Fruit fly (Drosophila melanogaster) whole organism, embryonic: Measurements from ENCODE around the gene CG11396.

Source experiments
- B-H2 ChIP-seq: fragments of 200-800 bp; sonication (Bioruptor generic); optimal IDR thresholded peaks from 2 replicates; lab custom pipeline; 2018; ENCODE audit warnings: missing biosample characterization, mild to moderate bottlenecking, missing genetic modification characterization
- CG10267 ChIP-seq: fragments of 200-800 bp; sonication (Bioruptor generic); optimal IDR thresholded peaks from 2 replicates; lab custom pipeline; 2018; ENCODE audit warnings: missing biosample characterization, mild to moderate bottlenecking, missing genetic modification characterization, moderate library complexity
- CG10321 ChIP-seq: fragments of 200-800 bp; sonication (Bioruptor generic); IDR thresholded peaks from 2 replicates; pipeline ENCODE4 v1.3.6; 2022; ENCODE audit warnings: missing biosample characterization, missing genetic modification characterization
- CG10979 ChIP-seq: fragments of 200-800 bp; sonication (Bioruptor generic); optimal IDR thresholded peaks from 2 replicates; lab custom pipeline; 2018; ENCODE audit warnings: missing biosample characterization, mild to moderate bottlenecking, missing genetic modification characterization, moderate library complexity
- CG12236 ChIP-seq: fragments of 200-800 bp; sonication (Bioruptor generic); optimal IDR thresholded peaks from 2 replicates; lab custom pipeline; 2016; ENCODE audit warnings: missing biosample characterization, missing genetic modification characterization
- CG13123 ChIP-seq: fragments of 200-800 bp; sonication (Bioruptor generic); optimal IDR thresholded peaks from 2 replicates; lab custom pipeline; 2016; ENCODE audit warnings: missing biosample characterization, missing genetic modification characterization
- CG13296 ChIP-seq: fragments of 200-800 bp; sonication (Bioruptor generic); optimal IDR thresholded peaks from 3 replicates; lab custom pipeline; 2018; ENCODE audit warnings: missing biosample characterization, mild to moderate bottlenecking, missing genetic modification characterization
- CG13624 ChIP-seq: fragments of 200-800 bp; sonication (Bioruptor generic); optimal IDR thresholded peaks from 2 replicates; lab custom pipeline; 2016; ENCODE audit warnings: missing biosample characterization, missing genetic modification characterization
- CG14014 ChIP-seq: fragments of 200-800 bp; sonication (Bioruptor generic); IDR thresholded peaks from 2 replicates; pipeline ENCODE4 v1.3.6; 2022; ENCODE audit warnings: missing biosample characterization, missing genetic modification characterization
- CG14965 ChIP-seq: fragments of 200-800 bp; sonication (Bioruptor generic); optimal IDR thresholded peaks from 2 replicates; lab custom pipeline; 2016; ENCODE audit warnings: missing biosample characterization, missing genetic modification characterization, borderline replicate concordance
- CG15696 ChIP-seq: fragments of 200-800 bp; sonication (Bioruptor generic); optimal IDR thresholded peaks from 2 replicates; lab custom pipeline; 2019; ENCODE audit warnings: missing biosample characterization, mild to moderate bottlenecking, missing genetic modification characterization, moderate library complexity
- CG17359 ChIP-seq: fragments of 200-800 bp; sonication (Bioruptor generic); optimal IDR thresholded peaks from 3 replicates; lab custom pipeline; 2018; ENCODE audit warnings: missing biosample characterization, mild to moderate bottlenecking, missing genetic modification characterization, moderate library complexity
- CG18262 ChIP-seq: fragments of 200-800 bp; optimal IDR thresholded peaks from 3 replicates; lab custom pipeline; 2019; ENCODE audit warnings: missing biosample characterization, mild to moderate bottlenecking, missing genetic modification characterization, moderate library complexity
- CG18476 ChIP-seq: fragments of 200-800 bp; sonication (Bioruptor generic); optimal IDR thresholded peaks from 2 replicates; lab custom pipeline; 2016; ENCODE audit warnings: missing biosample characterization, mild to moderate bottlenecking, missing genetic modification characterization
- CG31388 ChIP-seq: fragments of 200-800 bp; sonication (Bioruptor generic); optimal IDR thresholded peaks from 2 replicates; lab custom pipeline; 2016; ENCODE audit warnings: missing biosample characterization, missing genetic modification characterization
- CG32532 ChIP-seq: fragments of 200-800 bp; sonication (Bioruptor generic); IDR thresholded peaks from 2 replicates; pipeline ENCODE4 v1.3.6; 2022; ENCODE audit warnings: missing biosample characterization, missing genetic modification characterization
- CG3281 ChIP-seq: fragments of 200-800 bp; sonication (Bioruptor generic); optimal IDR thresholded peaks from 3 replicates; lab custom pipeline; 2017; ENCODE audit warnings: missing biosample characterization, mild to moderate bottlenecking, missing genetic modification characterization
- CG34224 ChIP-seq: fragments of 200-800 bp; sonication (Bioruptor generic); IDR thresholded peaks from 3 replicates; pipeline ENCODE4 v1.3.6; 2022; ENCODE audit warnings: missing biosample characterization, missing genetic modification characterization; ENCODE audit not compliant: partially characterized antibody
- CG3838 ChIP-seq: fragments of 200-800 bp; sonication (Bioruptor generic); optimal IDR thresholded peaks from 3 replicates; lab custom pipeline; 2016; ENCODE audit warnings: missing biosample characterization, missing genetic modification characterization
- CG4707 ChIP-seq: fragments of 200-800 bp; sonication (Bioruptor generic); optimal IDR thresholded peaks from 2 replicates; lab custom pipeline; 2018; ENCODE audit warnings: missing biosample characterization, mild to moderate bottlenecking, missing genetic modification characterization, moderate library complexity
- CG7372 ChIP-seq: fragments of 200-800 bp; sonication (Bioruptor generic); IDR thresholded peaks from 2 replicates; pipeline ENCODE4 v1.3.6; 2022; ENCODE audit warnings: missing biosample characterization, missing genetic modification characterization
- CG8290 ChIP-seq, 3 experiments: fragments of 200-800 bp; sonication (Bioruptor generic); optimal IDR thresholded peaks; 2 replicates each; lab custom pipeline; 2016 to 2019; ENCODE audit warnings: missing biosample characterization in 3 of 3, missing genetic modification characterization in 3 of 3, mild to moderate bottlenecking in 2 of 3, moderate library complexity in 1 of 3
- CG8388 ChIP-seq: fragments of 200-800 bp; sonication (Bioruptor generic); optimal IDR thresholded peaks from 2 replicates; lab custom pipeline; 2019; ENCODE audit warnings: missing biosample characterization, mild to moderate bottlenecking, missing genetic modification characterization, moderate library complexity
- ERR ChIP-seq: fragments of 200-800 bp; sonication (Bioruptor generic); optimal IDR thresholded peaks from 2 replicates; lab custom pipeline; 2016; ENCODE audit warnings: missing biosample characterization, missing genetic modification characterization
- Ets65A ChIP-seq: fragments of 200-800 bp; sonication (Bioruptor generic); peaks from one replicate; lab custom pipeline; 2016; ENCODE audit warnings: missing biosample characterization, missing genetic modification characterization
- HHEX ChIP-seq: fragments of 200-800 bp; sonication (Bioruptor generic); optimal IDR thresholded peaks from 3 replicates; lab custom pipeline; 2017; ENCODE audit warnings: missing biosample characterization, mild to moderate bottlenecking, missing genetic modification characterization, missing genetic modification reagents
- Hsf ChIP-seq: fragments of 200-800 bp; sonication (Bioruptor generic); optimal IDR thresholded peaks from 3 replicates; lab custom pipeline; 2016; ENCODE audit warnings: missing biosample characterization, missing genetic modification characterization
- Jarid2 ChIP-seq: fragments of 200-800 bp; sonication (Bioruptor generic); optimal IDR thresholded peaks from 3 replicates; lab custom pipeline; 2017; ENCODE audit warnings: mild to moderate bottlenecking, missing biosample characterization, missing genetic modification reagents, missing genetic modification characterization
- Neu2 ChIP-seq: fragments of 200-800 bp; sonication (Bioruptor generic); optimal IDR thresholded peaks from 3 replicates; lab custom pipeline; 2016; ENCODE audit warnings: missing biosample characterization, missing genetic modification characterization, borderline replicate concordance
- NfI ChIP-seq: fragments of 200-800 bp; sonication (Bioruptor generic); optimal IDR thresholded peaks from 3 replicates; lab custom pipeline; 2018; ENCODE audit warnings: missing biosample characterization, mild to moderate bottlenecking, missing genetic modification characterization, moderate library complexity
- chm ChIP-seq: fragments of 200-800 bp; sonication (Bioruptor generic); IDR thresholded peaks from 2 replicates; pipeline ENCODE4 v1.3.6; 2022; ENCODE audit warnings: missing biosample characterization, missing genetic modification characterization
- dan ChIP-seq: fragments of 200-800 bp; sonication (Bioruptor generic); IDR thresholded peaks from 2 replicates; pipeline ENCODE4 v1.3.6; 2022; ENCODE audit warnings: missing biosample characterization, missing genetic modification characterization
- en ChIP-seq: fragments of 200-800 bp; sonication (Bioruptor generic); optimal IDR thresholded peaks from 2 replicates; lab custom pipeline; 2016; ENCODE audit warnings: missing biosample characterization, missing genetic modification characterization
- gsb ChIP-seq: fragments of 200-800 bp; sonication (Bioruptor generic); IDR thresholded peaks from 2 replicates; pipeline ENCODE4 v1.3.6; 2022; ENCODE audit warnings: missing biosample characterization, missing genetic modification characterization
- h ChIP-seq: fragments of >200 bp; optimal IDR thresholded peaks from 2 replicates; lab custom pipeline; 2017
- ham ChIP-seq: fragments of 200-800 bp; sonication (Bioruptor generic); IDR thresholded peaks from 2 replicates; pipeline ENCODE4 v1.3.6; 2022; ENCODE audit warnings: missing biosample characterization, missing genetic modification characterization
- peb ChIP-seq: fragments of 200-800 bp; sonication (Bioruptor generic); IDR thresholded peaks from 2 replicates; pipeline ENCODE4 v1.3.6; 2022; ENCODE audit warnings: missing biosample characterization, missing genetic modification characterization
- ranshi ChIP-seq: fragments of 200-800 bp; sonication (Bioruptor generic); IDR thresholded peaks from 2 replicates; pipeline ENCODE4 v1.3.6; 2022; ENCODE audit warnings: missing biosample characterization, missing genetic modification characterization
- salm ChIP-seq: fragments of 200-800 bp; sonication (Bioruptor generic); optimal IDR thresholded peaks from 2 replicates; lab custom pipeline; 2018; ENCODE audit warnings: missing biosample characterization, mild to moderate bottlenecking, missing genetic modification characterization
- slbo ChIP-seq: fragments of 200-800 bp; sonication (Bioruptor generic); IDR thresholded peaks from 2 replicates; pipeline ENCODE4 v1.3.6; 2022; ENCODE audit warnings: missing biosample characterization, missing genetic modification characterization
- sob ChIP-seq: fragments of 200-800 bp; sonication (Bioruptor generic); IDR thresholded peaks from 2 replicates; pipeline ENCODE4 v1.3.6; 2022; ENCODE audit warnings: missing biosample characterization, missing genetic modification characterization
- stwl ChIP-seq: fragments of 200-800 bp; sonication (Bioruptor generic); optimal IDR thresholded peaks from 3 replicates; lab custom pipeline; 2018; ENCODE audit warnings: missing biosample characterization, mild to moderate bottlenecking, missing genetic modification characterization, moderate library complexity
- tio ChIP-seq: fragments of 200-800 bp; sonication (Bioruptor generic); optimal IDR thresholded peaks from 2 replicates; lab custom pipeline; 2017; ENCODE audit warnings: missing biosample characterization, missing genetic modification characterization, inconsistent platforms
- trh ChIP-seq: fragments of 200-800 bp; sonication (Bioruptor generic); optimal IDR thresholded peaks from 2 replicates; lab custom pipeline; 2016; ENCODE audit warnings: missing biosample characterization, missing genetic modification characterization
- unc-4 ChIP-seq: fragments of 200-800 bp; sonication (Bioruptor generic); IDR thresholded peaks from 2 replicates; pipeline ENCODE4 v1.3.6; 2022; ENCODE audit warnings: missing biosample characterization, missing genetic modification characterization; ENCODE audit not compliant: partially characterized antibody
- zen2 ChIP-seq: fragments of 200-800 bp; sonication (Bioruptor generic); IDR thresholded peaks from 3 replicates; pipeline ENCODE4 v1.3.6; 2022; ENCODE audit warnings: missing biosample characterization, missing genetic modification characterization; ENCODE audit not compliant: partially characterized antibody
- zfh1 ChIP-seq: fragments of 200-800 bp; sonication (Bioruptor generic); IDR thresholded peaks from 3 replicates; pipeline ENCODE4 v1.3.6; 2022; ENCODE audit warnings: missing biosample characterization, missing genetic modification characterization
- zfh2 ChIP-seq: fragments of 200-800 bp; sonication (Bioruptor generic); optimal IDR thresholded peaks from 2 replicates; lab custom pipeline; 2016; ENCODE audit warnings: missing biosample characterization, missing genetic modification characterization

The CG11396 gene

dm6 chr3L:20784812-20785671 is 2.9 kb downstream of the CG11396 start (continued):
- TF ChIP-seq CG7372 (GFP tag; lab: Robert Waterston, UW) = no peak
- peak; percentile 16 for TF ChIP-seq CG17359 (tag; lab: Kevin White, UChicago)
- TF ChIP-seq CG8388 = no peak
- no peak for TF ChIP-seq en (GFP tag; lab: Kevin White, UChicago)
- TF ChIP-seq CG4707 (GFP tag; lab: Kevin White, UChicago) = no peak
- no peak for TF ChIP-seq dan (GFP tag; lab: Robert Waterston, UW)
- no peak for TF ChIP-seq CG13123 (GFP tag; lab: Kevin White, UChicago)
- TF ChIP-seq CG10321 = no peak
- TF ChIP-seq Jarid2 (GFP tag; lab: Kevin White, UChicago) = peak; percentile 85
- peak; percentile 17 for TF ChIP-seq Neu2 (GFP tag; lab: Kevin White, UChicago)
- peak; percentile 46; the same call in 1 of the 2 replicates for TF ChIP-seq CG32532
- TF ChIP-seq zen2 (GFP tag; lab: Robert Waterston, UW) = no peak
- peak; percentile 26; the same call in 1 of the 2 replicates for TF ChIP-seq CG14014 (GFP tag; lab: Robert Waterston, UW)
- peak; percentile 26 for TF ChIP-seq Ets65A (GFP tag; lab: Kevin White, UChicago)
- no peak for TF ChIP-seq CG14965
- peak; percentile 37; the same call in 1 of the 2 replicates for TF ChIP-seq ranshi (GFP tag; lab: Robert Waterston, UW)
- TF ChIP-seq CG31388 (GFP tag; lab: Kevin White, UChicago) = no peak
- no peak for TF ChIP-seq trh (GFP tag; lab: Kevin White, UChicago)
- peak; percentile 2 for TF ChIP-seq CG10979
- TF ChIP-seq gsb (GFP tag; lab: Robert Waterston, UW) = no peak
- peak; percentile 37; the same call in 1 of the 2 replicates for TF ChIP-seq unc-4 (GFP tag; lab: Robert Waterston, UW)
- no peak for TF ChIP-seq peb (GFP tag; lab: Robert Waterston, UW)
- TF ChIP-seq zfh2 (GFP tag; lab: Kevin White, UChicago) = no peak
- 0 out of 2 replicates have a peak, but pooled peaks have one; percentile 15 for TF ChIP-seq slbo (GFP tag; lab: Robert Waterston, UW)
- peak; percentile 24 for TF ChIP-seq NfI
- no peak for TF ChIP-seq CG13624 (GFP tag; lab: Kevin White, UChicago)
- TF ChIP-seq CG3838 = no peak
- no peak for TF ChIP-seq h (lab: Kevin White, UChicago)
- TF ChIP-seq CG18262 (tag; lab: Kevin White, UChicago) = peak; percentile 67
- TF ChIP-seq CG34224 = peak; percentile 69
- TF ChIP-seq chm (GFP tag; lab: Robert Waterston, UW) = peak; percentile 71
- peak; percentile 8 for TF ChIP-seq stwl (tag; lab: Kevin White, UChicago)
- TF ChIP-seq Hsf = peak; percentile 16
- no peak for TF ChIP-seq CG12236
- TF ChIP-seq CG15696 (tag; lab: Kevin White, UChicago) = peak; percentile 35
- 0 out of 3 replicates have a peak, but pooled peaks have one; percentile 52 for TF ChIP-seq zfh1 (GFP tag; lab: Robert Waterston, UW)
- no peak for TF ChIP-seq HHEX (GFP tag; lab: Kevin White, UChicago)
- TF ChIP-seq salm = peak; percentile 10
- no peak for TF ChIP-seq tio (GFP tag; lab: Kevin White, UChicago)
- TF ChIP-seq CG8290 (GFP tag; optimal IDR thresholded peaks at IDR 0.05; lab: Kevin White, UChicago) = peak; percentile 27
- peak in 1 of 2 experiments; percentile 12 for TF ChIP-seq CG8290 (tag; optimal IDR thresholded peaks at IDR 0.05; lab: Kevin White, UChicago)
- TF ChIP-seq ERR = no peak
- TF ChIP-seq CG3281 (GFP tag; lab: Kevin White, UChicago) = peak; percentile 68
- peak; percentile 32 for TF ChIP-seq B-H2
- peak; percentile 49 for TF ChIP-seq CG10267
- peak; percentile 17 for TF ChIP-seq CG18476 (GFP tag; lab: Kevin White, UChicago)
- TF ChIP-seq sob (GFP tag; lab: Robert Waterston, UW) = peak; percentile 69
- no peak for TF ChIP-seq ham
- peak; percentile 27 for TF ChIP-seq CG13296 (GFP tag; lab: Kevin White, UChicago)
